Fruit fly (Drosophila melanogaster): ENCODE results near the gene HDAC4.

dm6 chrX:13256967-13257366, 28.5 kb downstream of the HDAC4 start:
- TF ChIP-seq woc (GFP tag; optimal IDR thresholded peaks at IDR 0.05) (no peak), h (GFP tag; optimal IDR thresholded peaks at IDR 0.05) (no peak), brk (GFP tag; optimal IDR thresholded peaks at IDR 0.05) (peak; percentile 18), psq (GFP tag; optimal IDR thresholded peaks at IDR 0.05) (no peak), fru (GFP tag; optimal IDR thresholded peaks at IDR 0.05) (no peak), Hnf4 (GFP tag; optimal IDR thresholded peaks at IDR 0.05) (peak; percentile 2), dsf (GFP tag; optimal IDR thresholded peaks at IDR 0.05; ENCODE audit: borderline replicate concordance) (no peak), dl (GFP tag; optimal IDR thresholded peaks at IDR 0.05; ENCODE audit: insufficient read depth in 1 of 2, partially characterized antibody in 2 of 2) (peak in 1 of 2 experiments; percentile 0), sage (GFP tag; optimal IDR thresholded peaks at IDR 0.05) (no peak), Dif (GFP tag; optimal IDR thresholded peaks at IDR 0.05; ENCODE audit: partially characterized antibody) (peak; percentile 6)
